Fruit fly (Drosophila melanogaster) whole organism, embryonic: ENCODE data around the gene UQCR-C2.
A peak's percentile ranks its signal among the peaks of the same experiment; 100 is the strongest.

Experiments
- Ada2b ChIP-seq: fragments of 200-800 bp; sonication (Bioruptor generic); IDR thresholded peaks from 2 replicates; pipeline ENCODE4 v1.3.6; 2022; ENCODE audit warnings: missing biosample characterization, missing genetic modification characterization
- Atf3 ChIP-seq: fragments of 200-800 bp; sonication (Bioruptor generic); optimal IDR thresholded peaks from 3 replicates; lab custom pipeline; 2016; ENCODE audit warnings: missing biosample characterization, missing genetic modification characterization
- Bgb ChIP-seq: fragments of 200-800 bp; sonication (Bioruptor generic); IDR thresholded peaks from 2 replicates; pipeline ENCODE4 v1.3.6; 2022; ENCODE audit warnings: missing biosample characterization, missing genetic modification characterization; ENCODE audit not compliant: partially characterized antibody
- CG11398 ChIP-seq: fragments of 200-800 bp; sonication (Bioruptor generic); optimal IDR thresholded peaks from 2 replicates; lab custom pipeline; 2016; ENCODE audit warnings: missing biosample characterization, missing genetic modification characterization
- CG14860 ChIP-seq: fragments of 200-800 bp; sonication (Bioruptor generic); IDR thresholded peaks from 3 replicates; pipeline ENCODE4 v1.3.6; 2022; ENCODE audit warnings: missing biosample characterization, missing genetic modification characterization; ENCODE audit not compliant: partially characterized antibody
- CG18599 ChIP-seq: fragments of 200-800 bp; sonication (Bioruptor generic); optimal IDR thresholded peaks from 3 replicates; lab custom pipeline; 2017; ENCODE audit warnings: missing biosample characterization, missing genetic modification characterization, mild to moderate bottlenecking, moderate library complexity, missing genetic modification reagents
- CG18619 ChIP-seq: fragments of 200-800 bp; sonication (Bioruptor generic); optimal IDR thresholded peaks from 3 replicates; lab custom pipeline; 2017; ENCODE audit warnings: missing biosample characterization, mild to moderate bottlenecking, missing genetic modification characterization
- CG2712 ChIP-seq: fragments of 200-800 bp; optimal IDR thresholded peaks from 3 replicates; lab custom pipeline; 2019; ENCODE audit warnings: missing biosample characterization, mild to moderate bottlenecking, missing genetic modification characterization, moderate library complexity
- CG34376 ChIP-seq: fragments of 200-800 bp; sonication (Bioruptor generic); optimal IDR thresholded peaks from 2 replicates; lab custom pipeline; 2018; ENCODE audit warnings: missing biosample characterization, mild to moderate bottlenecking, missing genetic modification characterization
- CG3726 ChIP-seq: fragments of 200-800 bp; sonication (Bioruptor generic); IDR thresholded peaks from 3 replicates; pipeline ENCODE4, ENCODE4 v1.3.6; 2022; ENCODE audit warnings: missing biosample characterization, missing genetic modification characterization
- CG4282 ChIP-seq: fragments of 200-800 bp; sonication (Bioruptor generic); optimal IDR thresholded peaks from 2 replicates; lab custom pipeline; 2016; ENCODE audit warnings: missing biosample characterization, missing genetic modification characterization
- CG6654 ChIP-seq: fragments of 200-800 bp; sonication (Bioruptor generic); optimal IDR thresholded peaks from 2 replicates; lab custom pipeline; 2017; ENCODE audit warnings: missing biosample characterization, mild to moderate bottlenecking, missing genetic modification characterization
- CG6791 ChIP-seq: fragments of 200-800 bp; sonication (Bioruptor generic); IDR thresholded peaks from 3 replicates; pipeline ENCODE4 v1.3.6; 2022; ENCODE audit warnings: missing biosample characterization, missing genetic modification characterization; ENCODE audit not compliant: partially characterized antibody
- CG8388 ChIP-seq: fragments of 200-800 bp; sonication (Bioruptor generic); optimal IDR thresholded peaks from 2 replicates; lab custom pipeline; 2019; ENCODE audit warnings: missing biosample characterization, mild to moderate bottlenecking, missing genetic modification characterization, moderate library complexity
- CG9932 ChIP-seq: fragments of 200-800 bp; sonication (Bioruptor generic); IDR thresholded peaks from 2 replicates; pipeline ENCODE4 v1.3.6; 2022; ENCODE audit warnings: missing biosample characterization, missing genetic modification characterization
- CTCF ChIP-seq: fragments of 200-800 bp; sonication (Bioruptor generic); optimal IDR thresholded peaks from 2 replicates; lab custom pipeline; 2017; ENCODE audit warnings: missing biosample characterization, mild to moderate bottlenecking, missing genetic modification characterization, moderate library complexity
- CoRest ChIP-seq: fragments of 200-800 bp; sonication (Bioruptor generic); optimal IDR thresholded peaks from 3 replicates; lab custom pipeline; 2018; ENCODE audit warnings: missing biosample characterization, mild to moderate bottlenecking, missing genetic modification characterization, moderate library complexity
- Dfd ChIP-seq, 2 experiments: fragments of >200 bp; optimal IDR thresholded peaks; 2 replicates each; lab custom pipeline; 2017; ENCODE audit warnings: missing biosample characterization in 2 of 2, missing genetic modification characterization in 2 of 2
- Dip2 ChIP-seq: fragments of 200-800 bp; sonication (Bioruptor generic); IDR thresholded peaks from 2 replicates; pipeline ENCODE4 v1.3.6; 2022; ENCODE audit warnings: missing biosample characterization, missing genetic modification characterization
- Dip3 ChIP-seq: fragments of 200-800 bp; sonication (Bioruptor generic); optimal IDR thresholded peaks from 3 replicates; lab custom pipeline; 2016; ENCODE audit warnings: missing biosample characterization, missing genetic modification characterization
- Doc3 ChIP-seq: fragments of 200-800 bp; sonication (Bioruptor generic); IDR thresholded peaks from 3 replicates; pipeline ENCODE4 v1.3.6; 2022; ENCODE audit warnings: missing biosample characterization, missing genetic modification characterization; ENCODE audit not compliant: partially characterized antibody
- Eip74EF ChIP-seq, 2 experiments: fragments of 200-800 bp in 1 of 2; fragments of >200 bp in 1 of 2; sonication (Bioruptor generic) in 1 of 2; optimal IDR thresholded peaks; 2 replicates each; lab custom pipeline; 2017 to 2019; ENCODE audit warnings: missing biosample characterization in 2 of 2, missing genetic modification characterization in 2 of 2, mild to moderate bottlenecking in 1 of 2, moderate library complexity in 1 of 2
- HHEX ChIP-seq: fragments of 200-800 bp; sonication (Bioruptor generic); optimal IDR thresholded peaks from 3 replicates; lab custom pipeline; 2017; ENCODE audit warnings: missing biosample characterization, mild to moderate bottlenecking, missing genetic modification characterization, missing genetic modification reagents
- HLHmδ ChIP-seq: fragments of 200-800 bp; sonication (Bioruptor generic); optimal IDR thresholded peaks from 2 replicates; lab custom pipeline; 2018; ENCODE audit warnings: missing biosample characterization, mild to moderate bottlenecking, missing genetic modification characterization, moderate library complexity
- Mad ChIP-seq: fragments of 200-800 bp; sonication (Bioruptor generic); optimal IDR thresholded peaks from 2 replicates; lab custom pipeline; 2016; ENCODE audit warnings: missing biosample characterization, missing genetic modification characterization
- Med ChIP-seq: fragments of 200-800 bp; sonication (Bioruptor generic); peaks from one replicate; lab custom pipeline; 2016; ENCODE audit warnings: missing biosample characterization, missing genetic modification characterization, mild to moderate bottlenecking, inconsistent platforms, moderate library complexity
- NC2α ChIP-seq: fragments of 200-800 bp; sonication (Bioruptor generic); optimal IDR thresholded peaks from 2 replicates; lab custom pipeline; 2016; ENCODE audit warnings: missing biosample characterization, missing genetic modification characterization
- Opbp ChIP-seq: fragments of 200-800 bp; sonication (Bioruptor generic); IDR thresholded peaks from 3 replicates; pipeline ENCODE4 v1.3.6; 2022; ENCODE audit warnings: missing biosample characterization, missing genetic modification characterization; ENCODE audit not compliant: partially characterized antibody
- Optix ChIP-seq: fragments of 200-800 bp; sonication (Bioruptor generic); IDR thresholded peaks from 3 replicates; pipeline ENCODE4 v1.3.6; 2022; ENCODE audit warnings: missing biosample characterization, missing genetic modification characterization
- Poxn ChIP-seq: fragments of 200-800 bp; sonication (Bioruptor generic); IDR thresholded peaks from 2 replicates; pipeline ENCODE4 v1.3.6; 2022; ENCODE audit warnings: missing biosample characterization, missing genetic modification characterization
- Ravus ChIP-seq: fragments of 200-800 bp; sonication (Bioruptor generic); IDR thresholded peaks from 2 replicates; pipeline ENCODE4 v1.3.6; 2022; ENCODE audit warnings: missing biosample characterization, missing genetic modification characterization
- Sox102F ChIP-seq: fragments of 200-800 bp; sonication (Bioruptor generic); optimal IDR thresholded peaks from 2 replicates; lab custom pipeline; 2018; ENCODE audit warnings: missing biosample characterization, mild to moderate bottlenecking, missing genetic modification characterization, moderate library complexity
- Sry-δ ChIP-seq: fragments of 200-800 bp; sonication (Bioruptor generic); optimal IDR thresholded peaks from 2 replicates; lab custom pipeline; 2016; ENCODE audit warnings: missing biosample characterization, missing genetic modification characterization
- Stat92E ChIP-seq, 3 experiments: fragments of >200 bp in 2 of 3; fragments of 200-800 bp in 1 of 3; sonication (Bioruptor generic) in 1 of 3; optimal IDR thresholded peaks; 2 replicates each; lab custom pipeline; 2017 to 2019; ENCODE audit warnings: missing biosample characterization in 3 of 3, missing genetic modification characterization in 3 of 3, mild to moderate bottlenecking in 1 of 3, moderate library complexity in 1 of 3
- al ChIP-seq: fragments of 200-800 bp; sonication (Bioruptor generic); IDR thresholded peaks from 2 replicates; pipeline ENCODE4 v1.3.6; 2022; ENCODE audit warnings: missing biosample characterization, missing genetic modification characterization
- ara ChIP-seq: fragments of 200-800 bp; sonication (Bioruptor generic); IDR thresholded peaks from 2 replicates; pipeline ENCODE4 v1.3.6; 2022; ENCODE audit warnings: missing biosample characterization, missing genetic modification characterization
- az2 ChIP-seq: fragments of 200-800 bp; sonication (Bioruptor generic); optimal IDR thresholded peaks from 3 replicates; lab custom pipeline; 2016; ENCODE audit warnings: missing biosample characterization, missing genetic modification characterization
- btn ChIP-seq: fragments of 200-800 bp; sonication (Bioruptor generic); optimal IDR thresholded peaks from 2 replicates; lab custom pipeline; 2016; ENCODE audit warnings: missing biosample characterization, missing genetic modification characterization
- chn ChIP-seq: fragments of 200-800 bp; sonication (Bioruptor generic); optimal IDR thresholded peaks from 2 replicates; lab custom pipeline; 2016; ENCODE audit warnings: missing biosample characterization, missing genetic modification characterization
- en ChIP-seq: fragments of 200-800 bp; sonication (Bioruptor generic); optimal IDR thresholded peaks from 2 replicates; lab custom pipeline; 2016; ENCODE audit warnings: missing biosample characterization, missing genetic modification characterization
- fd3F ChIP-seq: fragments of 200-800 bp; sonication (Bioruptor generic); optimal IDR thresholded peaks from 2 replicates; lab custom pipeline; 2018; ENCODE audit warnings: missing biosample characterization, mild to moderate bottlenecking, missing genetic modification characterization, moderate library complexity
- fd64A ChIP-seq: fragments of 200-800 bp; sonication (Bioruptor generic); optimal IDR thresholded peaks from 3 replicates; lab custom pipeline; 2018; ENCODE audit warnings: missing biosample characterization, mild to moderate bottlenecking, missing genetic modification characterization
- fru ChIP-seq: fragments of >200 bp; optimal IDR thresholded peaks from 2 replicates; lab custom pipeline; 2017
- h ChIP-seq: fragments of >200 bp; optimal IDR thresholded peaks from 2 replicates; lab custom pipeline; 2017
- hbn ChIP-seq: fragments of 200-800 bp; sonication (Bioruptor generic); IDR thresholded peaks from 2 replicates; pipeline ENCODE4 v1.3.6; 2022; ENCODE audit warnings: missing biosample characterization, missing genetic modification characterization; ENCODE audit not compliant: partially characterized antibody
- lmd ChIP-seq: fragments of 200-800 bp; sonication (Bioruptor generic); IDR thresholded peaks from 2 replicates; pipeline ENCODE4 v1.3.6; 2022; ENCODE audit warnings: missing biosample characterization, missing genetic modification characterization
- nom ChIP-seq: fragments of 200-800 bp; sonication (Bioruptor generic); optimal IDR thresholded peaks from 2 replicates; lab custom pipeline; 2017; ENCODE audit warnings: missing biosample characterization, missing genetic modification characterization, mild to moderate bottlenecking, moderate library complexity, missing genetic modification reagents
- pho ChIP-seq: fragments of 200-800 bp; sonication (Bioruptor generic); optimal IDR thresholded peaks from 2 replicates; lab custom pipeline; 2016; ENCODE audit warnings: missing biosample characterization, missing genetic modification characterization
- pum ChIP-seq: fragments of 200-800 bp; sonication (Bioruptor generic); optimal IDR thresholded peaks from 2 replicates; lab custom pipeline; 2016; ENCODE audit warnings: missing biosample characterization, missing genetic modification characterization
- row ChIP-seq: fragments of 200-800 bp; sonication (Bioruptor generic); IDR thresholded peaks from 3 replicates; pipeline ENCODE4 v1.3.6; 2022; ENCODE audit warnings: missing biosample characterization, missing genetic modification characterization
- slou ChIP-seq: fragments of 200-800 bp; sonication (Bioruptor generic); optimal IDR thresholded peaks from 3 replicates; lab custom pipeline; 2016; ENCODE audit warnings: missing biosample characterization, missing genetic modification characterization
- stwl ChIP-seq: fragments of 200-800 bp; sonication (Bioruptor generic); optimal IDR thresholded peaks from 3 replicates; lab custom pipeline; 2018; ENCODE audit warnings: missing biosample characterization, mild to moderate bottlenecking, missing genetic modification characterization, moderate library complexity

UQCR-C2 gene

dm6 chr3L:16590860-16591259 lies 6.9 kb downstream of the UQCR-C2 start, which contains the start of gene tra (continued):
- TF ChIP-seq NC2α (GFP tag; lab: Kevin White, UChicago) (no peak), stwl (tag; lab: Kevin White, UChicago) (peak; percentile 64), CoRest (tag; lab: Kevin White, UChicago) (no peak), fru (lab: Kevin White, UChicago) (no peak), Sry-δ (GFP tag; lab: Kevin White, UChicago) (peak; percentile 67), CG2712 (tag; lab: Kevin White, UChicago) (peak; percentile 27), Atf3 (GFP tag; lab: Kevin White, UChicago) (no peak), fd64A (GFP tag; lab: Kevin White, UChicago) (no peak), Ada2b (no peak), CG18619 (GFP tag; lab: Kevin White, UChicago) (no peak), pho (GFP tag; lab: Kevin White, UChicago) (no peak), CG3726 (GFP tag; lab: Robert Waterston, UW) (no peak), en (GFP tag; lab: Kevin White, UChicago) (no peak), CTCF (GFP tag; lab: Kevin White, UChicago) (peak; percentile 12), h (no peak), row (GFP tag; lab: Robert Waterston, UW) (0 out of 3 replicates have a peak, but pooled peaks have one; percentile 11), CG34376 (GFP tag; lab: Kevin White, UChicago) (no peak), CG14860 (GFP tag; lab: Robert Waterston, UW) (0 out of 3 replicates have a peak, but pooled peaks have one; percentile 13), Poxn (no peak), fd3F (GFP tag; lab: Kevin White, UChicago) (no peak), lmd (GFP tag; lab: Robert Waterston, UW) (no peak), Optix (no peak), nom (peak; percentile 36), CG18599 (GFP tag; lab: Kevin White, UChicago) (no peak), Dip3 (GFP tag; lab: Kevin White, UChicago) (no peak), CG6654 (no peak), Eip74EF (GFP tag; optimal IDR thresholded peaks at IDR 0.05; lab: Kevin White, UChicago) (no peak), Dfd (GFP tag; optimal IDR thresholded peaks at IDR 0.05; lab: Kevin White, UChicago) (no peak), CG11398 (GFP tag; lab: Kevin White, UChicago) (no peak), Opbp (peak; percentile 83), pum (GFP tag; lab: Kevin White, UChicago) (no peak), Stat92E (GFP tag; optimal IDR thresholded peaks at IDR 0.05; lab: Kevin White, UChicago) (peak in 1 of 3 experiments; percentile 47), Med (GFP tag; lab: Kevin White, UChicago) (no peak), HLHmδ (GFP tag; lab: Kevin White, UChicago) (peak; percentile 1), CG4282 (GFP tag; lab: Kevin White, UChicago) (no peak), slou (GFP tag; lab: Kevin White, UChicago) (no peak), CG6791 (GFP tag; lab: Robert Waterston, UW) (peak; percentile 70), HHEX (GFP tag; lab: Kevin White, UChicago) (no peak), CG8388 (GFP tag; lab: Kevin White, UChicago) (no peak), Dip2 (GFP tag; lab: Robert Waterston, UW) (no peak), hbn (GFP tag; lab: Robert Waterston, UW) (peak; percentile 53), Ravus (no peak), Sox102F (GFP tag; lab: Kevin White, UChicago) (no peak), CG9932 (GFP tag; lab: Robert Waterston, UW) (no peak), chn (GFP tag; lab: Kevin White, UChicago) (no peak), Bgb (GFP tag; lab: Robert Waterston, UW) (peak; percentile 57), ara (GFP tag; lab: Robert Waterston, UW) (no peak), Doc3 (GFP tag; lab: Robert Waterston, UW) (peak; percentile 60), Mad (GFP tag; lab: Kevin White, UChicago) (no peak), al (GFP tag; lab: Robert Waterston, UW) (no peak), btn (GFP tag; lab: Kevin White, UChicago) (no peak), az2 (GFP tag; lab: Kevin White, UChicago) (no peak)
